Worm (Caenorhabditis elegans) whole organism, L2 larva: Measurements from ENCODE around the gene C30H6.9.

Source experiments
- C34F6.9 ChIP-seq: fragments of 150-350 bp; optimal IDR thresholded peaks from 2 replicates; lab custom pipeline; 2014; ENCODE audit warnings: missing biosample characterization, missing genetic modification characterization
- F13H6.1 ChIP-seq: sonication (generic microtip); optimal IDR thresholded peaks from 2 replicates; lab custom pipeline; 2016; ENCODE audit warnings: missing genetic modification characterization, missing compliant biosample characterization
- R02D3.7 ChIP-seq: fragments of 150-350 bp; optimal IDR thresholded peaks from 2 replicates; lab custom pipeline; 2014; ENCODE audit warnings: missing biosample characterization, missing genetic modification characterization
- Y55F3AM.14 ChIP-seq: fragments of 200-800 bp; sonication (Bioruptor generic); optimal IDR thresholded peaks from 2 replicates; lab custom pipeline; 2018; ENCODE audit warnings: mild to moderate bottlenecking, missing genetic modification characterization, missing compliant biosample characterization
- ZK546.5 ChIP-seq: sonication (generic microtip); optimal IDR thresholded peaks from 2 replicates; lab custom pipeline; 2017; ENCODE audit warnings: missing biosample characterization, missing genetic modification characterization
- alr-1 ChIP-seq: fragments of 150-350 bp; optimal IDR thresholded peaks from 2 replicates; lab custom pipeline; 2014; ENCODE audit warnings: missing biosample characterization, missing genetic modification characterization
- aly-2 ChIP-seq: fragments of 150-350 bp; optimal IDR thresholded peaks from 2 replicates; lab custom pipeline; 2014; ENCODE audit warnings: missing biosample characterization, missing genetic modification characterization
- ama-1 ChIP-seq: fragments of 150-350 bp; optimal IDR thresholded peaks from 2 replicates; lab custom pipeline; 2018; ENCODE audit warnings: inconsistent platforms
- blmp-1 ChIP-seq: sonication (generic microtip); optimal IDR thresholded peaks from 2 replicates; lab custom pipeline; 2017; ENCODE audit warnings: missing genetic modification characterization, mild to moderate bottlenecking, missing compliant biosample characterization, antibody characterized with exemption, moderate library complexity; ENCODE audit not compliant: insufficient read depth
- ceh-16 ChIP-seq: fragments of 150-350 bp; optimal IDR thresholded peaks from 2 replicates; lab custom pipeline; 2014; ENCODE audit warnings: missing biosample characterization, missing genetic modification characterization
- ceh-82 ChIP-seq: fragments of 150-350 bp; optimal IDR thresholded peaks from 2 replicates; lab custom pipeline; 2014; ENCODE audit warnings: missing biosample characterization, missing genetic modification characterization
- crh-2 ChIP-seq: sonication (generic microtip); optimal IDR thresholded peaks from 2 replicates; lab custom pipeline; 2017; ENCODE audit warnings: missing biosample characterization, missing genetic modification characterization
- dmd-4 ChIP-seq: sonication (generic microtip); optimal IDR thresholded peaks from 2 replicates; lab custom pipeline; 2017; ENCODE audit warnings: missing biosample characterization, missing genetic modification characterization
- egl-27 ChIP-seq: sonication (generic microtip); optimal IDR thresholded peaks from 3 replicates; lab custom pipeline; 2017; ENCODE audit warnings: missing biosample characterization, missing genetic modification reagents, missing genetic modification characterization
- elt-1 ChIP-seq: fragments of 150-350 bp; optimal IDR thresholded peaks from 2 replicates; lab custom pipeline; 2014; ENCODE audit warnings: missing biosample characterization, missing genetic modification characterization
- elt-3 ChIP-seq: sonication (generic microtip); optimal IDR thresholded peaks from 2 replicates; lab custom pipeline; 2017; ENCODE audit warnings: missing biosample characterization, missing genetic modification characterization
- fos-1 ChIP-seq: fragments of 150-350 bp; optimal IDR thresholded peaks from 2 replicates; lab custom pipeline; 2014; ENCODE audit warnings: missing biosample characterization, missing genetic modification characterization
- gmeb-1 ChIP-seq: fragments of 150-350 bp; optimal IDR thresholded peaks from 2 replicates; lab custom pipeline; 2014; ENCODE audit warnings: missing biosample characterization, missing genetic modification characterization
- lin-11 ChIP-seq: fragments of 150-350 bp; sonication (generic microtip); optimal IDR thresholded peaks from 2 replicates; lab custom pipeline; 2014; ENCODE audit warnings: missing biosample characterization, missing genetic modification characterization, inconsistent platforms, mixed read lengths
- lin-13 ChIP-seq: fragments of 150-350 bp; optimal IDR thresholded peaks from 2 replicates; lab custom pipeline; 2014; ENCODE audit warnings: missing biosample characterization, missing genetic modification reagents, missing genetic modification characterization
- lin-39 ChIP-seq: fragments of 150-350 bp; optimal IDR thresholded peaks from 2 replicates; lab custom pipeline; 2014; ENCODE audit warnings: missing biosample characterization, missing genetic modification reagents, missing genetic modification characterization
- lsy-2 ChIP-seq, 2 experiments: fragments of 150-350 bp in 1 of 2; sonication (generic microtip) in 1 of 2; optimal IDR thresholded peaks; 2 replicates each; lab custom pipeline; 2014 to 2017; ENCODE audit warnings: missing biosample characterization in 2 of 2, missing genetic modification characterization in 2 of 2
- mab-5 ChIP-seq: fragments of 150-350 bp; optimal IDR thresholded peaks from 2 replicates; lab custom pipeline; 2014; ENCODE audit warnings: missing biosample characterization, missing genetic modification characterization
- mbf-1 ChIP-seq: sonication (generic microtip); optimal IDR thresholded peaks from 2 replicates; lab custom pipeline; 2017; ENCODE audit warnings: missing biosample characterization, missing genetic modification characterization
- mdl-1 ChIP-seq, 2 experiments: fragments of 150-350 bp in 1 of 2; sonication (generic microtip) in 1 of 2; optimal IDR thresholded peaks; 2 replicates each; lab custom pipeline; 2017; ENCODE audit warnings: missing biosample characterization in 2 of 2, missing genetic modification characterization in 2 of 2
- nhr-10 ChIP-seq: sonication (generic microtip); optimal IDR thresholded peaks from 2 replicates; lab custom pipeline; 2017; ENCODE audit warnings: missing biosample characterization, missing genetic modification characterization
- nhr-11 ChIP-seq: fragments of 150-350 bp; optimal IDR thresholded peaks from 2 replicates; lab custom pipeline; 2014; ENCODE audit warnings: missing biosample characterization, missing genetic modification characterization
- nhr-12 ChIP-seq: fragments of 150-350 bp; optimal IDR thresholded peaks from 2 replicates; lab custom pipeline; 2014; ENCODE audit warnings: missing biosample characterization, missing genetic modification characterization
- nhr-129 ChIP-seq: fragments of 150-350 bp; optimal IDR thresholded peaks from 2 replicates; lab custom pipeline; 2014; ENCODE audit warnings: missing biosample characterization, missing genetic modification characterization
- nhr-21 ChIP-seq: fragments of 150-350 bp; optimal IDR thresholded peaks from 2 replicates; lab custom pipeline; 2014; ENCODE audit warnings: missing biosample characterization, missing genetic modification characterization
- nhr-23 ChIP-seq: fragments of 150-350 bp; optimal IDR thresholded peaks from 2 replicates; lab custom pipeline; 2014; ENCODE audit warnings: missing biosample characterization, missing genetic modification reagents, missing genetic modification characterization
- nhr-237 ChIP-seq: fragments of 150-350 bp; optimal IDR thresholded peaks from 2 replicates; lab custom pipeline; 2014; ENCODE audit warnings: missing biosample characterization, missing genetic modification characterization
- nhr-25 ChIP-seq: fragments of 150-350 bp; sonication (generic microtip); optimal IDR thresholded peaks from 3 replicates; lab custom pipeline; 2014; ENCODE audit warnings: missing biosample characterization, missing genetic modification characterization
- nhr-6 ChIP-seq: fragments of 150-350 bp; optimal IDR thresholded peaks from 2 replicates; lab custom pipeline; 2014; ENCODE audit warnings: missing biosample characterization, missing genetic modification characterization
- nhr-77 ChIP-seq: fragments of 150-350 bp; optimal IDR thresholded peaks from 2 replicates; lab custom pipeline; 2014; ENCODE audit warnings: missing biosample characterization, missing genetic modification characterization
- peb-1 ChIP-seq: fragments of 150-350 bp; optimal IDR thresholded peaks from 2 replicates; lab custom pipeline; 2014; ENCODE audit warnings: missing biosample characterization, missing genetic modification characterization
- sem-4 ChIP-seq: fragments of 150-350 bp; optimal IDR thresholded peaks from 2 replicates; lab custom pipeline; 2014; ENCODE audit warnings: missing biosample characterization, missing genetic modification reagents, missing genetic modification characterization
- skn-1 ChIP-seq: sonication (generic microtip); optimal IDR thresholded peaks from 2 replicates; lab custom pipeline; 2017; ENCODE audit warnings: missing biosample characterization, missing genetic modification characterization
- sma-3 ChIP-seq: sonication (generic microtip); optimal IDR thresholded peaks from 2 replicates; lab custom pipeline; 2016; ENCODE audit warnings: missing genetic modification reagents, missing genetic modification characterization, missing compliant biosample characterization
- sma-9 ChIP-seq, 2 experiments: fragments of 150-350 bp in 1 of 2; sonication (generic microtip) in 1 of 2; optimal IDR thresholded peaks; 2 replicates each; lab custom pipeline; 2014 to 2016; ENCODE audit warnings: missing genetic modification characterization in 2 of 2, mild to moderate bottlenecking in 1 of 2, missing biosample characterization in 1 of 2, missing compliant biosample characterization in 1 of 2, missing genetic modification reagents in 1 of 2, moderate library complexity in 1 of 2
- snpc-4 ChIP-seq: fragments of 150-350 bp; optimal IDR thresholded peaks from 2 replicates; lab custom pipeline; 2014; ENCODE audit warnings: missing biosample characterization, missing genetic modification characterization
- unc-39 ChIP-seq: fragments of 150-350 bp; optimal IDR thresholded peaks from 2 replicates; lab custom pipeline; 2014; ENCODE audit warnings: missing biosample characterization, missing genetic modification characterization
- unc-55 ChIP-seq: fragments of 150-350 bp; sonication (generic microtip); optimal IDR thresholded peaks from 3 replicates; lab custom pipeline; 2014; ENCODE audit warnings: missing biosample characterization, missing genetic modification reagents, missing genetic modification characterization
- unc-62 ChIP-seq: fragments of 150-350 bp; optimal IDR thresholded peaks from 2 replicates; lab custom pipeline; 2014; ENCODE audit warnings: missing biosample characterization, missing genetic modification reagents, missing genetic modification characterization
- zag-1 ChIP-seq: fragments of 150-350 bp; optimal IDR thresholded peaks from 2 replicates; lab custom pipeline; 2014; ENCODE audit warnings: missing biosample characterization, missing genetic modification characterization
- ztf-1 ChIP-seq: fragments of 200-800 bp; sonication (Bioruptor generic); conservative IDR thresholded peaks from 2 replicates; pipeline ENCODE4 v1.3.6; 2022; ENCODE audit warnings: missing genetic modification characterization, missing compliant biosample characterization
- ztf-11 ChIP-seq: sonication (generic microtip); optimal IDR thresholded peaks from 2 replicates; lab custom pipeline; 2017; ENCODE audit warnings: missing biosample characterization, missing genetic modification characterization
- ztf-4 ChIP-seq: fragments of 150-350 bp; optimal IDR thresholded peaks from 2 replicates; lab custom pipeline; 2014; ENCODE audit warnings: missing biosample characterization, missing genetic modification characterization

The C30H6.9 gene

ce11 chrIV:17380061-17380680 lies at the start of gene C30H6.9, which contains the start of gene dlat-2:
TSS of gene C30H6.9 (minus strand) at chrIV:17380170.
TSS of gene dlat-2 (plus strand) at chrIV:17380626.
- no peak for TF ChIP-seq R02D3.7 (tag; lab: Kevin White, UChicago)
- no peak for TF ChIP-seq nhr-23 (tag; lab: Kevin White, UChicago)
- TF ChIP-seq aly-2 (tag; lab: Kevin White, UChicago): no peak
- no peak for TF ChIP-seq lin-39 (tag; lab: Kevin White, UChicago)
- TF ChIP-seq elt-1 (tag; lab: Kevin White, UChicago): no peak
- no peak for TF ChIP-seq ama-1 (lab: Kevin White, UChicago)
- TF ChIP-seq nhr-11 (tag; lab: Kevin White, UChicago): no peak
- peak; percentile 20 for TF ChIP-seq nhr-129 (tag; lab: Kevin White, UChicago)
- no peak for TF ChIP-seq mbf-1 (tag; lab: Kevin White, UChicago)
- peak; percentile 11 for TF ChIP-seq lin-13 (GFP tag; lab: Kevin White, UChicago)
- TF ChIP-seq nhr-6 (tag; lab: Kevin White, UChicago): no peak
- no peak for TF ChIP-seq skn-1 (tag; lab: Kevin White, UChicago)
- peak; percentile 11 for TF ChIP-seq fos-1 (tag; lab: Kevin White, UChicago)
- TF ChIP-seq sma-9 (GFP tag; optimal IDR thresholded peaks at IDR 0.05; lab: Kevin White, UChicago): no peak
- no peak for TF ChIP-seq sma-9 (tag; optimal IDR thresholded peaks at IDR 0.05; lab: Kevin White, UChicago)
- TF ChIP-seq ceh-16 (tag; lab: Kevin White, UChicago): no peak
- TF ChIP-seq sem-4 (tag; lab: Kevin White, UChicago): no peak
- TF ChIP-seq peb-1 (tag; lab: Kevin White, UChicago): no peak
- TF ChIP-seq nhr-10 (tag; lab: Kevin White, UChicago): no peak
- no peak for TF ChIP-seq ceh-82 (tag; lab: Kevin White, UChicago)
- peak; percentile 60 for TF ChIP-seq C34F6.9
- TF ChIP-seq unc-39: no peak
- no peak for TF ChIP-seq alr-1
- TF ChIP-seq F13H6.1: no peak
- no peak for TF ChIP-seq ZK546.5 (tag; lab: Kevin White, UChicago)
- no peak for TF ChIP-seq unc-62 (GFP tag; lab: Kevin White, UChicago)
- no peak for TF ChIP-seq Y55F3AM.14
- TF ChIP-seq nhr-77: no peak
- TF ChIP-seq nhr-237 (tag; lab: Kevin White, UChicago): no peak
- no peak for TF ChIP-seq nhr-21 (tag; lab: Kevin White, UChicago)
- TF ChIP-seq unc-55: peak; percentile 60
- TF ChIP-seq lsy-2 (tag; optimal IDR thresholded peaks at IDR 0.05; lab: Kevin White, UChicago): peak in 1 of 2 experiments; percentile 40
- no peak for TF ChIP-seq lin-11 (tag; lab: Kevin White, UChicago)
- TF ChIP-seq dmd-4 (tag; lab: Kevin White, UChicago): no peak
- no peak for TF ChIP-seq snpc-4 (tag; lab: Kevin White, UChicago)
- TF ChIP-seq mdl-1 (tag; optimal IDR thresholded peaks at IDR 0.05; lab: Kevin White, UChicago): no peak
- no peak for TF ChIP-seq nhr-25 (tag; lab: Kevin White, UChicago)
- no peak for TF ChIP-seq egl-27 (tag; lab: Kevin White, UChicago)
- TF ChIP-seq ztf-1 (GFP tag; lab: Robert Waterston, UW): no peak
- TF ChIP-seq sma-3: no peak
- no peak for TF ChIP-seq zag-1 (tag; lab: Kevin White, UChicago)
- no peak for TF ChIP-seq mab-5 (tag; lab: Kevin White, UChicago)
- TF ChIP-seq blmp-1 (tag; lab: Kevin White, UChicago): no peak
- no peak for TF ChIP-seq crh-2
- TF ChIP-seq ztf-11: no peak
- no peak for TF ChIP-seq nhr-12 (tag; lab: Kevin White, UChicago)
- TF ChIP-seq gmeb-1 (tag; lab: Kevin White, UChicago): no peak
- TF ChIP-seq ztf-4 (tag; lab: Kevin White, UChicago): no peak
- TF ChIP-seq elt-3 (tag; lab: Kevin White, UChicago): no peak
